Fruit fly (Drosophila melanogaster): Measurements from ENCODE around the gene CG14805.

CG14805 gene

dm6 chrX:1880779-1881178 is 3.7 kb downstream of the CG14805 start:
- TF ChIP-seq CG15336 (GFP tag; IDR thresholded peaks at IDR 0.05): no peak
- TF ChIP-seq Hr38 (GFP tag; optimal IDR thresholded peaks at IDR 0.05): no peak
- no peak for TF ChIP-seq Eip75B (GFP tag; optimal IDR thresholded peaks at IDR 0.05)
- no peak for TF ChIP-seq CG3919 (GFP tag; optimal IDR thresholded peaks at IDR 0.05)
- TF ChIP-seq dac (GFP tag; optimal IDR thresholded peaks at IDR 0.05): no peak
- no peak for TF ChIP-seq CG6163 (GFP tag; IDR thresholded peaks at IDR 0.05)
- no peak for TF ChIP-seq CG6276 (GFP tag; optimal IDR thresholded peaks at IDR 0.05)
- no peak for TF ChIP-seq svp (GFP tag)
- no peak for TF ChIP-seq vri (GFP tag; optimal IDR thresholded peaks at IDR 0.05)
- no peak for TF ChIP-seq CG8319 (GFP tag; optimal IDR thresholded peaks at IDR 0.05)
- TF ChIP-seq Eip78C (GFP tag): no peak

DNA sequence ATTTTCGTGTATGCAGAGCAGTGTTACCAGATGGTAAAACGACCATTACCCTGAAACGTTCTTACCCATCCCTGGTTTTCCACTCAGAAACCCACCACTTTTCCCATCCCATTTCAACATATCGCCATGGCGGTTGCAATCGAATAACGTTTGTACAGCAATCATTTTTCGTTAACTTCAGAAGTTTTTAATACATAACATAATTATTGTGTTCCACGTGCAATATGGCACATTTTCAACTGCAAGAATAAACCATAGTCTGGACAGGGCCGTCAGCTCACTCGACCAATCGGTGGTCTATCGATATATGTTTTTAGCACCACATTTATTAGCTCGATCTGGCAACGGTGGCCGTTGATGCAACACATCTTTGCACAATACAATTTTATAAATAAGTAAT is 12.8 kb downstream of the CG14805 start, which contains the start of the genes trr and mRpL16:
Gene trr (minus strand): TSS at position 25 of the 400 bp plus-strand sequence.
Gene mRpL16 (plus strand): TSS at position 331 of the 400 bp plus-strand sequence.
- no peak for TF ChIP-seq Lpt (GFP tag; optimal IDR thresholded peaks at IDR 0.05)
- peak; percentile 36 for TF ChIP-seq CG31627 (GFP tag; optimal IDR thresholded peaks at IDR 0.05)
- no peak for TF ChIP-seq CG8632 (GFP tag; optimal IDR thresholded peaks at IDR 0.05)
- peak; percentile 44 for TF ChIP-seq esn (GFP tag; optimal IDR thresholded peaks at IDR 0.05)
- peak; percentile 39; the same call in 1 of the 3 replicates for TF ChIP-seq eg (GFP tag; IDR thresholded peaks at IDR 0.05)
- peak; percentile 54 for TF ChIP-seq CG3032 (tag; optimal IDR thresholded peaks at IDR 0.05)
- no peak for TF ChIP-seq CG11294 (GFP tag; IDR thresholded peaks at IDR 0.05)
- no peak for TF ChIP-seq Smox (GFP tag; optimal IDR thresholded peaks at IDR 0.05)
- no peak for TF ChIP-seq CG8119 (GFP tag; IDR thresholded peaks at IDR 0.05)
- TF ChIP-seq lz (GFP tag; optimal IDR thresholded peaks at IDR 0.05): peak; percentile 44
- TF ChIP-seq CG11902 (GFP tag; optimal IDR thresholded peaks at IDR 0.05): no peak
- no peak for TF ChIP-seq pdm3 (GFP tag; optimal IDR thresholded peaks at IDR 0.05)

DNA sequence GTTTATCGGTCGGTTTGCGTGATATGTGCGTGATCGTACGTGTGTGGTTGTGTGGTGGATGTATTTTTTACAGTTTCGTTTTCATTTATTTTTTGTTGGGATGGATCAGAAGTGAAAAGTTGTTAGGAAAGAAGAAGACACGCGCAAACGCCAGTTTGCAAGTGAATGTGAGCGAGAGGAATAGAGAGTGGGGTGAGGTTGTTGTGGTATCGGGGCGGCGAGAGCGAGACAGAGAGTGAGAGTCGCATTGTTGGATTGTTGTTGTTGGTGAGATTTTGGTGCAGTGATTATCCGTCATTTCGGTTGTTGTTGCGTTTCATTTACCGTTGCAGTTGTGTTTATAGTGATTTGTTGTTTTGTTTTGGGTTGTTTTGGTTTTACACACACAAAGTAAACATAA is 16.4 kb downstream of the CG14805 start:
- TF ChIP-seq Met (GFP tag; optimal IDR thresholded peaks at IDR 0.05) (no peak), vri (GFP tag; optimal IDR thresholded peaks at IDR 0.05) (no peak), Hr4 (GFP tag; optimal IDR thresholded peaks at IDR 0.05) (no peak), Blimp-1 (GFP tag; optimal IDR thresholded peaks at IDR 0.05) (no peak), fkh (GFP tag; optimal IDR thresholded peaks at IDR 0.05) (no peak), Gug (GFP tag; IDR thresholded peaks at IDR 0.05) (no peak), Sox14 (GFP tag; optimal IDR thresholded peaks at IDR 0.05) (no peak), Lpt (GFP tag; optimal IDR thresholded peaks at IDR 0.05) (no peak)

DNA sequence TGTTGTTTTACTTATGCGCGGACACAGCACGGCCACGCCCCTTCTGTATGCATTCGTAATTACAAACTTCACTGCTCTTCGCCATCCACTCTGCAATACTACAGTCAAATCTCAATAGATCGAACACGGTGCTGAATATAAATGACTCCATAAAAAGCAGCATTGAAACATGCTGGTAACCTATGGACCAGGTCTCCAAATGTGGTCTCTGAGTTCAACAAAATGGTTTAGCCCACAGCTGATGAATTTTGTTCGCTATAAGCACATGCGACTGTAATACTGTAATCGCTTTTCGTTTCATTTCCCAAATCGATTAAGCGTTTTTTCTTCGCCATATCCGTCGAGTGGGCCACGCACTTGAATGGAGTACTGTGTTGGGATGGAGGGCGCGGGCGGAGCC is 20.3 kb downstream of the CG14805 start:
- TF ChIP-seq Smox (GFP tag; optimal IDR thresholded peaks at IDR 0.05) (no peak), CG11294 (GFP tag; IDR thresholded peaks at IDR 0.05) (peak; percentile 21; the same call in 1 of the 2 replicates), Hr39 (GFP tag; optimal IDR thresholded peaks at IDR 0.05) (peak; percentile 75), CG7368 (GFP tag; optimal IDR thresholded peaks at IDR 0.05) (no peak), dac (GFP tag; optimal IDR thresholded peaks at IDR 0.05) (no peak), Gug (GFP tag; IDR thresholded peaks at IDR 0.05) (peak; percentile 59), CG8319 (GFP tag; optimal IDR thresholded peaks at IDR 0.05) (no peak), CG11902 (GFP tag; optimal IDR thresholded peaks at IDR 0.05) (no peak), CG4318 (GFP tag; optimal IDR thresholded peaks at IDR 0.05) (no peak), esn (GFP tag; optimal IDR thresholded peaks at IDR 0.05) (peak; percentile 67), CG10669 (GFP tag; optimal IDR thresholded peaks at IDR 0.05) (no peak), Eip75B (GFP tag; optimal IDR thresholded peaks at IDR 0.05) (no peak), CG11762 (GFP tag; optimal IDR thresholded peaks at IDR 0.05; ENCODE audit: insufficient read depth) (no peak), acj6 (GFP tag; optimal IDR thresholded peaks at IDR 0.05) (peak; percentile 46), Lpt (GFP tag; optimal IDR thresholded peaks at IDR 0.05) (peak; percentile 19), OdsH (GFP tag; optimal IDR thresholded peaks at IDR 0.05) (no peak), salr (GFP tag; optimal IDR thresholded peaks at IDR 0.05) (peak in 1 of 2 experiments; percentile 7), topi (GFP tag; optimal IDR thresholded peaks at IDR 0.05) (peak; percentile 66), vri (GFP tag; optimal IDR thresholded peaks at IDR 0.05) (no peak), CG16779 (tag; optimal IDR thresholded peaks at IDR 0.05) (no peak), CG8119 (GFP tag; IDR thresholded peaks at IDR 0.05) (peak; percentile 40; the same call in 1 of the 3 replicates), net (GFP tag; optimal IDR thresholded peaks at IDR 0.05) (no peak), CG6808 (GFP tag; optimal IDR thresholded peaks at IDR 0.05) (no peak), Sox14 (GFP tag; optimal IDR thresholded peaks at IDR 0.05) (peak; percentile 64), ss (GFP tag; optimal IDR thresholded peaks at IDR 0.05) (peak in 1 of 2 experiments; percentile 38), CG8632 (GFP tag; optimal IDR thresholded peaks at IDR 0.05) (no peak), fd59A (GFP tag; optimal IDR thresholded peaks at IDR 0.05) (peak; percentile 34), fkh (GFP tag; optimal IDR thresholded peaks at IDR 0.05) (no peak), CG3032 (tag; optimal IDR thresholded peaks at IDR 0.05) (peak; percentile 37), CG15336 (GFP tag; IDR thresholded peaks at IDR 0.05) (peak; percentile 50), lz (GFP tag; optimal IDR thresholded peaks at IDR 0.05) (peak; percentile 63), CG6792 (GFP tag; optimal IDR thresholded peaks at IDR 0.05) (peak; percentile 50), Hr4 (GFP tag; optimal IDR thresholded peaks at IDR 0.05) (no peak)
